Worm (Caenorhabditis elegans) whole organism, early embryonic: Measurements from ENCODE around the gene C56A3.4.

ENCODE experiments used
- B0310.2 ChIP-seq: sonication (generic microtip); optimal IDR thresholded peaks from 2 replicates; lab custom pipeline; 2016; ENCODE audit warnings: mild to moderate bottlenecking, missing genetic modification characterization, missing compliant biosample characterization
- F13C5.2 ChIP-seq: sonication (generic microtip); optimal IDR thresholded peaks from 2 replicates; lab custom pipeline; 2017; ENCODE audit warnings: mild to moderate bottlenecking, missing genetic modification characterization, inconsistent platforms, missing compliant biosample characterization
- aly-1 ChIP-seq: sonication (generic microtip); optimal IDR thresholded peaks from 2 replicates; lab custom pipeline; 2016; ENCODE audit warnings: missing genetic modification characterization, missing compliant biosample characterization
- ama-1 ChIP-seq: fragments of 150-350 bp; optimal IDR thresholded peaks from 2 replicates; lab custom pipeline; 2014
- ceh-13 ChIP-seq: fragments of 200-800 bp; sonication (Bioruptor generic); optimal IDR thresholded peaks from 2 replicates; lab custom pipeline; 2018; ENCODE audit warnings: mild to moderate bottlenecking, missing genetic modification characterization, missing compliant biosample characterization
- ceh-36 ChIP-seq: sonication (generic microtip); optimal IDR thresholded peaks from 2 replicates; lab custom pipeline; 2016; ENCODE audit warnings: missing genetic modification characterization, inconsistent platforms, missing compliant biosample characterization
- ets-7 ChIP-seq: sonication (generic microtip); optimal IDR thresholded peaks from 2 replicates; lab custom pipeline; 2016; ENCODE audit warnings: missing genotype, missing genetic modification characterization, missing compliant biosample characterization
- flt-1 ChIP-seq: fragments of 200-800 bp; sonication (Bioruptor generic); IDR thresholded peaks from 2 replicates; pipeline ENCODE4 v1.3.6; 2022; ENCODE audit warnings: missing genetic modification characterization, missing compliant biosample characterization
- hmbx-1 ChIP-seq: sonication (generic microtip); optimal IDR thresholded peaks from 2 replicates; lab custom pipeline; 2016; ENCODE audit warnings: mild to moderate bottlenecking, missing genetic modification characterization, missing compliant biosample characterization
- hmg-4 ChIP-seq: fragments of 200-800 bp; sonication (Bioruptor generic); optimal IDR thresholded peaks from 2 replicates; lab custom pipeline; 2018; ENCODE audit warnings: mild to moderate bottlenecking, missing genetic modification characterization, missing compliant biosample characterization
- hnd-1 ChIP-seq: sonication (generic microtip); optimal IDR thresholded peaks from 2 replicates; lab custom pipeline; 2016; ENCODE audit warnings: missing genetic modification characterization, missing compliant biosample characterization
- pes-1 ChIP-seq: fragments of 200-800 bp; sonication (Bioruptor generic); IDR thresholded peaks from 2 replicates; pipeline ENCODE4 v1.3.6; 2022; ENCODE audit warnings: missing genetic modification reagents, missing genetic modification characterization, missing compliant biosample characterization
- scrt-1 ChIP-seq: fragments of 200-800 bp; sonication (Bioruptor generic); IDR thresholded peaks from 2 replicates; pipeline ENCODE4 v1.3.6; 2022; ENCODE audit warnings: missing genetic modification characterization, missing compliant biosample characterization
- sea-1 ChIP-seq: fragments of 200-800 bp; sonication (Bioruptor generic); conservative IDR thresholded peaks from 2 replicates; pipeline ENCODE4 v1.3.6; 2022; ENCODE audit warnings: missing genetic modification characterization, missing compliant biosample characterization
- tbx-11 ChIP-seq: fragments of 200-800 bp; sonication (Bioruptor generic); IDR thresholded peaks from 2 replicates; pipeline ENCODE4 v1.3.6; 2022; ENCODE audit warnings: missing genetic modification characterization, missing compliant biosample characterization
- tbx-37 ChIP-seq: fragments of 200-800 bp; sonication (Bioruptor generic); conservative IDR thresholded peaks from 2 replicates; pipeline ENCODE4 v1.3.6; 2022; ENCODE audit warnings: missing genetic modification reagents, missing genetic modification characterization, missing compliant biosample characterization
- tra-4 ChIP-seq: sonication (generic microtip); optimal IDR thresholded peaks from 2 replicates; lab custom pipeline; 2017; ENCODE audit warnings: missing genetic modification characterization, missing compliant biosample characterization

C56A3.4 gene

ce11 chrV:13551601-13552000 lies at the start of gene C56A3.4, which contains the start of gene C56A3.5:
Gene C56A3.4, minus strand, starts transcription at chrV:13551754.
Gene C56A3.5, plus strand, starts transcription at chrV:13551967.
- TF ChIP-seq hnd-1 (tag; lab: Kevin White, UChicago) (no peak), tra-4 (tag; lab: Kevin White, UChicago) (no peak), F13C5.2 (tag; lab: Kevin White, UChicago) (no peak), ets-7 (tag; lab: Kevin White, UChicago) (no peak), B0310.2 (tag; lab: Kevin White, UChicago) (no peak), ceh-36 (tag; lab: Kevin White, UChicago) (no peak), ama-1 (lab: Kevin White, UChicago) (no peak), hmg-4 (GFP tag; lab: Kevin White, UChicago) (no peak), ceh-13 (GFP tag; lab: Kevin White, UChicago) (no peak), flt-1 (GFP tag; lab: Robert Waterston, UW) (no peak), sea-1 (GFP tag; lab: Robert Waterston, UW) (no peak), scrt-1 (no peak), tbx-37 (GFP tag; lab: Robert Waterston, UW) (no peak), pes-1 (no peak), tbx-11 (GFP tag; lab: Robert Waterston, UW) (no peak), aly-1 (tag; lab: Kevin White, UChicago) (no peak)

- no peak for TF ChIP-seq hmg-4 (GFP tag; lab: Kevin White, UChicago)
- TF ChIP-seq scrt-1: no peak
- no peak for TF ChIP-seq sea-1 (GFP tag; lab: Robert Waterston, UW)
- TF ChIP-seq ama-1 (lab: Kevin White, UChicago): no peak
- TF ChIP-seq tbx-37 (GFP tag; lab: Robert Waterston, UW): no peak
- no peak for TF ChIP-seq pes-1
- no peak for TF ChIP-seq ceh-13 (GFP tag; lab: Kevin White, UChicago)
- no peak for TF ChIP-seq F13C5.2 (tag; lab: Kevin White, UChicago)
- no peak for TF ChIP-seq ceh-36 (tag; lab: Kevin White, UChicago)
- no peak for TF ChIP-seq B0310.2 (tag; lab: Kevin White, UChicago)
- TF ChIP-seq hnd-1 (tag; lab: Kevin White, UChicago): no peak
- no peak for TF ChIP-seq tbx-11 (GFP tag; lab: Robert Waterston, UW)
- no peak for TF ChIP-seq flt-1 (GFP tag; lab: Robert Waterston, UW)
- TF ChIP-seq ets-7 (tag; lab: Kevin White, UChicago): no peak
- no peak for TF ChIP-seq aly-1 (tag; lab: Kevin White, UChicago)
- no peak for TF ChIP-seq hmbx-1 (tag; lab: Kevin White, UChicago)
- TF ChIP-seq tra-4 (tag; lab: Kevin White, UChicago): no peak
These were observed 49.3 kb upstream of the C56A3.4 start, which contains the start of gene rdy-2 for ce11 chrV:13600882-13601281. Gene rdy-2, minus strand, starts transcription at chrV:13600982.

ce11 chrV:13598370-13598769 lies 46.8 kb upstream of the C56A3.4 start:
- TF ChIP-seq B0310.2 (tag; lab: Kevin White, UChicago) (no peak), hmbx-1 (tag; lab: Kevin White, UChicago) (no peak), hmg-4 (GFP tag; lab: Kevin White, UChicago) (no peak), ets-7 (tag; lab: Kevin White, UChicago) (no peak), F13C5.2 (tag; lab: Kevin White, UChicago) (no peak), tra-4 (tag; lab: Kevin White, UChicago) (no peak), scrt-1 (no peak), ama-1 (lab: Kevin White, UChicago) (no peak), tbx-11 (GFP tag; lab: Robert Waterston, UW) (no peak), pes-1 (no peak), flt-1 (GFP tag; lab: Robert Waterston, UW) (no peak), ceh-13 (GFP tag; lab: Kevin White, UChicago) (no peak), ceh-36 (tag; lab: Kevin White, UChicago) (no peak), hnd-1 (tag; lab: Kevin White, UChicago) (no peak), aly-1 (tag; lab: Kevin White, UChicago) (no peak), sea-1 (GFP tag; lab: Robert Waterston, UW) (no peak), tbx-37 (GFP tag; lab: Robert Waterston, UW) (no peak)

- TF ChIP-seq aly-1 (tag; lab: Kevin White, UChicago) (no peak), hmg-4 (GFP tag; lab: Kevin White, UChicago) (no peak), ceh-13 (GFP tag; lab: Kevin White, UChicago) (no peak), tbx-11 (GFP tag; lab: Robert Waterston, UW) (no peak), hnd-1 (tag; lab: Kevin White, UChicago) (no peak), hmbx-1 (tag; lab: Kevin White, UChicago) (no peak)
These were observed 41.5 kb upstream of the C56A3.4 start, which contains the start of gene F53F4.4 for ce11 chrV:13593083-13593482. Gene F53F4.4, plus strand, starts transcription at chrV:13593383.

- TF ChIP-seq B0310.2 (tag; lab: Kevin White, UChicago) (no peak), hmg-4 (GFP tag; lab: Kevin White, UChicago) (no peak), F13C5.2 (tag; lab: Kevin White, UChicago) (no peak), tra-4 (tag; lab: Kevin White, UChicago) (no peak), ama-1 (lab: Kevin White, UChicago) (no peak), ceh-36 (tag; lab: Kevin White, UChicago) (no peak), tbx-11 (GFP tag; lab: Robert Waterston, UW) (no peak), hmbx-1 (tag; lab: Kevin White, UChicago) (no peak), ceh-13 (GFP tag; lab: Kevin White, UChicago) (no peak), ets-7 (tag; lab: Kevin White, UChicago) (no peak)
These were observed 40.1 kb upstream of the C56A3.4 start, which contains the start of gene tbcb-1 for ce11 chrV:13591504-13592174. Gene tbcb-1, plus strand, starts transcription at chrV:13592124.

- TF ChIP-seq ama-1 (lab: Kevin White, UChicago) (no peak), ets-7 (tag; lab: Kevin White, UChicago) (no peak), tbx-11 (GFP tag; lab: Robert Waterston, UW) (no peak), B0310.2 (tag; lab: Kevin White, UChicago) (no peak), tra-4 (tag; lab: Kevin White, UChicago) (no peak), scrt-1 (no peak), hmg-4 (GFP tag; lab: Kevin White, UChicago) (no peak), F13C5.2 (tag; lab: Kevin White, UChicago) (no peak), flt-1 (GFP tag; lab: Robert Waterston, UW) (no peak), ceh-13 (GFP tag; lab: Kevin White, UChicago) (no peak), hnd-1 (tag; lab: Kevin White, UChicago) (no peak), aly-1 (tag; lab: Kevin White, UChicago) (no peak), ceh-36 (tag; lab: Kevin White, UChicago) (no peak), hmbx-1 (tag; lab: Kevin White, UChicago) (no peak), pes-1 (no peak), tbx-37 (GFP tag; lab: Robert Waterston, UW) (no peak), sea-1 (GFP tag; lab: Robert Waterston, UW) (no peak)
These were observed 38.1 kb upstream of the C56A3.4 start, which contains the start of the genes F53F4.2 and F53F4.18 for ce11 chrV:13589494-13590176. Gene F53F4.2, minus strand, starts transcription at chrV:13589594. Gene F53F4.18, plus strand, starts transcription at chrV:13590126.
